Worm (Caenorhabditis elegans) whole organism, young adult: Measurements from ENCODE around the gene col-71.

Experiments
- B0261.1 ChIP-seq: sonication (generic microtip); optimal IDR thresholded peaks from 2 replicates; lab custom pipeline; 2016; ENCODE audit warnings: mild to moderate bottlenecking, missing genetic modification characterization, moderate library complexity, missing compliant biosample characterization
- F22D6.2 ChIP-seq: sonication (generic microtip); optimal IDR thresholded peaks from 2 replicates; lab custom pipeline; 2016; ENCODE audit warnings: mild to moderate bottlenecking, missing genetic modification characterization, missing compliant biosample characterization
- F23B12.7 ChIP-seq: sonication (generic microtip); optimal IDR thresholded peaks from 2 replicates; lab custom pipeline; 2017; ENCODE audit warnings: missing genetic modification characterization, mild to moderate bottlenecking, missing compliant biosample characterization, antibody characterized with exemption, moderate library complexity; ENCODE audit not compliant: insufficient read depth
- F37B4.10 ChIP-seq: fragments of 200-800 bp; sonication (Bioruptor generic); IDR thresholded peaks from 2 replicates; pipeline ENCODE4 v1.3.6; 2022; ENCODE audit warnings: missing genetic modification characterization, missing compliant biosample characterization
- F57A8.1 ChIP-seq: fragments of 200-800 bp; sonication (Bioruptor generic); optimal IDR thresholded peaks from 2 replicates; lab custom pipeline; 2018; ENCODE audit warnings: mild to moderate bottlenecking, missing genetic modification characterization, moderate library complexity, missing compliant biosample characterization
- K12H6.12 ChIP-seq: fragments of 200-800 bp; sonication (Bioruptor generic); optimal IDR thresholded peaks from 2 replicates; lab custom pipeline; 2018; ENCODE audit warnings: mild to moderate bottlenecking, missing genetic modification characterization, missing compliant biosample characterization
- Y53G8AR.9 ChIP-seq: fragments of 200-800 bp; sonication (Bioruptor generic); conservative IDR thresholded peaks from 2 replicates; pipeline ENCODE4 v1.3.6; 2022; ENCODE audit warnings: missing genetic modification reagents, missing genetic modification characterization, missing compliant biosample characterization
- Y56A3A.18 ChIP-seq: fragments of 200-800 bp; sonication (Bioruptor generic); IDR thresholded peaks from 2 replicates; pipeline ENCODE4 v1.3.6; 2022; ENCODE audit warnings: missing genetic modification reagents, missing genetic modification characterization, missing compliant biosample characterization
- Y95B8A.8 ChIP-seq: fragments of 200-800 bp; sonication (Bioruptor generic); IDR thresholded peaks from 2 replicates; pipeline ENCODE4 v1.3.6; 2022; ENCODE audit warnings: missing genetic modification reagents, missing genetic modification characterization, missing compliant biosample characterization
- ama-1 ChIP-seq, 3 experiments: fragments of 150-350 bp in 1 of 3; sonication (generic microtip) in 2 of 3; optimal IDR thresholded peaks; 2 replicates each; lab custom pipeline; 2014 to 2018; ENCODE audit warnings: missing biosample characterization in 2 of 3, missing genetic modification characterization in 2 of 3, missing genetic modification reagents in 2 of 3
- athp-1 ChIP-seq: sonication (generic microtip); optimal IDR thresholded peaks from 2 replicates; lab custom pipeline; 2017; ENCODE audit warnings: mild to moderate bottlenecking, missing genetic modification characterization, missing compliant biosample characterization
- attf-5 ChIP-seq: fragments of 200-800 bp; sonication (Bioruptor generic); optimal IDR thresholded peaks from 2 replicates; lab custom pipeline; 2018; ENCODE audit warnings: mild to moderate bottlenecking, missing genetic modification characterization, missing compliant biosample characterization
- bed-1 ChIP-seq: fragments of 200-800 bp; sonication (Bioruptor generic); IDR thresholded peaks from 2 replicates; pipeline ENCODE4 v1.3.6; 2022; ENCODE audit warnings: missing genetic modification reagents, missing genetic modification characterization, missing compliant biosample characterization
- ccch-3 ChIP-seq: fragments of 200-800 bp; sonication (Bioruptor generic); optimal IDR thresholded peaks from 2 replicates; lab custom pipeline; 2018; ENCODE audit warnings: mild to moderate bottlenecking, missing genetic modification characterization, missing compliant biosample characterization
- cebp-1 ChIP-seq, 2 experiments: fragments of 200-800 bp in 1 of 2; sonication (Bioruptor generic) in 1 of 2; sonication (generic microtip) in 1 of 2; IDR thresholded peaks in 1 of 2; optimal IDR thresholded peaks in 1 of 2; 2 replicates each; pipeline versions ENCODE4 v1.3.6 to Lab custom; 2017 to 2022; ENCODE audit warnings: missing compliant biosample characterization in 2 of 2, missing genetic modification characterization in 2 of 2, mild to moderate bottlenecking in 1 of 2, missing genetic modification reagents in 1 of 2, moderate library complexity in 1 of 2
- cebp-2 ChIP-seq: fragments of 200-800 bp; sonication (Bioruptor generic); IDR thresholded peaks from 2 replicates; pipeline ENCODE4 v1.3.6; 2022; ENCODE audit warnings: missing genetic modification characterization, missing compliant biosample characterization
- ceh-100 ChIP-seq: fragments of 200-800 bp; sonication (Bioruptor generic); IDR thresholded peaks from 2 replicates; pipeline ENCODE4 v1.3.6; 2022; ENCODE audit warnings: missing genetic modification reagents, missing genetic modification characterization, missing compliant biosample characterization
- ceh-40 ChIP-seq: fragments of 200-800 bp; sonication (Bioruptor generic); IDR thresholded peaks from 2 replicates; pipeline ENCODE4 v1.3.6; 2022; ENCODE audit warnings: missing genetic modification characterization, missing compliant biosample characterization
- chd-7 ChIP-seq: sonication (generic microtip); optimal IDR thresholded peaks from 2 replicates; lab custom pipeline; 2016; ENCODE audit warnings: mild to moderate bottlenecking, missing genetic modification characterization, moderate library complexity, missing compliant biosample characterization
- dox-1 ChIP-seq: fragments of 200-800 bp; sonication (Bioruptor generic); IDR thresholded peaks from 2 replicates; pipeline ENCODE4 v1.3.6; 2022; ENCODE audit warnings: missing genetic modification reagents, missing genetic modification characterization, missing compliant biosample characterization
- egl-44 ChIP-seq: fragments of 200-800 bp; sonication (Bioruptor generic); IDR thresholded peaks from 2 replicates; pipeline ENCODE4 v1.3.6; 2022; ENCODE audit warnings: missing genetic modification reagents, missing genetic modification characterization, missing compliant biosample characterization
- egrh-3 ChIP-seq: fragments of 200-800 bp; sonication (Bioruptor generic); IDR thresholded peaks from 2 replicates; pipeline ENCODE4 v1.3.6; 2022; ENCODE audit warnings: missing genetic modification reagents, missing genetic modification characterization, missing compliant biosample characterization
- ets-4 ChIP-seq: fragments of 200-800 bp; sonication (Bioruptor generic); optimal IDR thresholded peaks from 2 replicates; lab custom pipeline; 2018; ENCODE audit warnings: mild to moderate bottlenecking, missing genetic modification characterization, missing compliant biosample characterization
- him-1 ChIP-seq: sonication (generic microtip); optimal IDR thresholded peaks from 2 replicates; lab custom pipeline; 2016; ENCODE audit warnings: missing genotype, missing genetic modification reagents, missing genetic modification characterization, missing compliant biosample characterization
- hlh-12 ChIP-seq: sonication (generic microtip); optimal IDR thresholded peaks from 2 replicates; lab custom pipeline; 2016; ENCODE audit warnings: missing genetic modification characterization, missing compliant biosample characterization
- hrde-1 ChIP-seq: sonication (generic microtip); optimal IDR thresholded peaks from 2 replicates; lab custom pipeline; 2016; ENCODE audit warnings: missing genetic modification characterization, mild to moderate bottlenecking, missing compliant biosample characterization, moderate library complexity, missing genotype, missing genetic modification reagents, borderline replicate concordance
- lag-1 ChIP-seq: fragments of 200-800 bp; sonication (Bioruptor generic); IDR thresholded peaks from 2 replicates; pipeline ENCODE4 v1.3.6; 2022; ENCODE audit warnings: missing genetic modification reagents, missing genetic modification characterization, missing compliant biosample characterization
- lin-35 ChIP-seq, 3 experiments: fragments of 150-350 bp in 2 of 3; sonication (generic microtip) in 1 of 3; optimal IDR thresholded peaks; 2 replicates each; lab custom pipeline; 2014 to 2018; ENCODE audit warnings: missing biosample characterization in 3 of 3, missing genetic modification characterization in 3 of 3, missing genetic modification reagents in 3 of 3
- lin-54 ChIP-seq: fragments of 200-800 bp; sonication (Bioruptor generic); optimal IDR thresholded peaks from 2 replicates; lab custom pipeline; 2018; ENCODE audit warnings: mild to moderate bottlenecking, missing genetic modification characterization, missing compliant biosample characterization
- madf-10 ChIP-seq: sonication (generic microtip); optimal IDR thresholded peaks from 2 replicates; lab custom pipeline; 2016; ENCODE audit warnings: mild to moderate bottlenecking, missing genetic modification characterization, missing compliant biosample characterization
- madf-3 ChIP-seq: fragments of 200-800 bp; sonication (Bioruptor generic); IDR thresholded peaks from 2 replicates; pipeline ENCODE4 v1.3.6; 2022; ENCODE audit warnings: missing genetic modification reagents, missing genetic modification characterization, missing compliant biosample characterization
- mcd-1 ChIP-seq: fragments of 200-800 bp; sonication (Bioruptor generic); IDR thresholded peaks from 2 replicates; pipeline ENCODE4 v1.3.6; 2022; ENCODE audit warnings: missing genetic modification reagents, missing genetic modification characterization, missing compliant biosample characterization
- mel-28 ChIP-seq: sonication (generic microtip); optimal IDR thresholded peaks from 2 replicates; lab custom pipeline; 2016; ENCODE audit warnings: borderline replicate concordance, mild to moderate bottlenecking, missing genetic modification characterization, missing compliant biosample characterization
- mes-4 ChIP-seq: sonication (generic microtip); optimal IDR thresholded peaks from 2 replicates; lab custom pipeline; 2016; ENCODE audit warnings: missing genotype, missing genetic modification characterization, missing compliant biosample characterization
- nfya-1 ChIP-seq: sonication (generic microtip); optimal IDR thresholded peaks from 2 replicates; lab custom pipeline; 2017; ENCODE audit warnings: antibody characterized with exemption, missing compliant biosample characterization, missing genetic modification characterization, borderline replicate concordance; ENCODE audit not compliant: insufficient read depth
- nfya-2 ChIP-seq: fragments of 200-800 bp; sonication (Bioruptor generic); IDR thresholded peaks from 2 replicates; pipeline ENCODE4 v1.3.6; 2022; ENCODE audit warnings: missing genetic modification reagents, missing genetic modification characterization, missing compliant biosample characterization
- nhr-80 ChIP-seq: sonication (generic microtip); optimal IDR thresholded peaks from 2 replicates; lab custom pipeline; 2016; ENCODE audit warnings: missing genetic modification characterization, missing compliant biosample characterization
- pbrm-1 ChIP-seq: fragments of 200-800 bp; sonication (Bioruptor generic); IDR thresholded peaks from 2 replicates; pipeline ENCODE4 v1.3.6; 2022; ENCODE audit warnings: missing genetic modification reagents, missing genetic modification characterization, missing compliant biosample characterization
- rcor-1 ChIP-seq: fragments of 200-800 bp; sonication (Bioruptor generic); IDR thresholded peaks from 2 replicates; pipeline ENCODE4 v1.3.6; 2022; ENCODE audit warnings: missing genetic modification reagents, missing genetic modification characterization, missing compliant biosample characterization
- sdz-38 ChIP-seq: sonication (generic microtip); optimal IDR thresholded peaks from 2 replicates; lab custom pipeline; 2016; ENCODE audit warnings: missing genotype, missing genetic modification characterization, missing compliant biosample characterization
- snpc-1.1 ChIP-seq: sonication (generic microtip); optimal IDR thresholded peaks from 2 replicates; lab custom pipeline; 2017; ENCODE audit warnings: missing genetic modification characterization, mild to moderate bottlenecking, missing compliant biosample characterization, antibody characterized with exemption, moderate library complexity, missing genotype, missing genetic modification reagents; ENCODE audit not compliant: insufficient read depth
- sptf-2 ChIP-seq: fragments of 200-800 bp; sonication (Bioruptor generic); optimal IDR thresholded peaks from 2 replicates; lab custom pipeline; 2018; ENCODE audit warnings: mild to moderate bottlenecking, missing genetic modification characterization, missing compliant biosample characterization
- tbp1 ChIP-seq: fragments of 200-800 bp; sonication (Bioruptor generic); optimal IDR thresholded peaks from 2 replicates; lab custom pipeline; 2018; ENCODE audit warnings: mild to moderate bottlenecking, missing genetic modification characterization, missing compliant biosample characterization
- tlf-1 ChIP-seq: fragments of 200-800 bp; sonication (Bioruptor generic); optimal IDR thresholded peaks from 2 replicates; lab custom pipeline; 2018; ENCODE audit warnings: mild to moderate bottlenecking, missing genetic modification characterization, missing compliant biosample characterization
- zim-3 ChIP-seq: sonication (generic microtip); optimal IDR thresholded peaks from 2 replicates; lab custom pipeline; 2017; ENCODE audit warnings: mild to moderate bottlenecking, missing genetic modification characterization, moderate library complexity, missing compliant biosample characterization
- ztf-22 ChIP-seq: fragments of 200-800 bp; sonication (Bioruptor generic); optimal IDR thresholded peaks from 2 replicates; lab custom pipeline; 2018; ENCODE audit warnings: mild to moderate bottlenecking, missing genetic modification characterization, moderate library complexity, missing compliant biosample characterization

The col-71 gene

DNA sequence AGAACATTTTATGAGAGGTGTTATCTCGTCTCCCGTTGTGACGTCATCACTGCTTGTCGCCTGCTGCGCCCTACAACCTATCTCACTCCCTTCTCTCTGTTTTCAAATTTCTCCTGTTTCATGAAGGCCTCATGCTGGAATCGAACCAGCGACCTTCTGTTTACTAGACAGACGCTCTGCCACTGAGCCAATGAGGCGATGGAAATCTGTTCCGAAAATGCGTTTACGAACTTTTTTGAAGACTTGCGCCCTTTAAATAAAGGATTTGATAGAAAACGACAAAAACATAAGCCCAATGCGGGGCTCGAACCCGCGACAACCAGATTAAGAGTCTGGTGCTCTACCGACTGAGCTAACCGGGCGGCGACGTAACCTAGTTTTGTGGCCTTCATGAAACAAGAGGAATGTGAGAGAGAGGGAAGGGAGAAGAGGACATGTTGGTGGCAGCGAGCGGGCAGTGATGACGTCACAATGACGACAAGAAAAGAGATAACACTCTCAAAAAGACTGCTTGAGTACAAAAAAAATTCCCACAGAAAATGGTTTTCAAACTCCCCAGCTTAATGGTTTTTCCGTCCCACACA is 16.7 kb upstream of the col-71 start, which contains the start of gene clec-126:
clec-126 (plus strand) TSS at position 534 of the 584 bp plus-strand sequence.
- TF ChIP-seq madf-10, result peak; percentile 87
- peak; percentile 69 for TF ChIP-seq nhr-80 (tag; lab: Kevin White, UChicago)
- TF ChIP-seq zim-3 (tag; lab: Kevin White, UChicago), result peak; percentile 46
- peak; percentile 50 for TF ChIP-seq ccch-3 (GFP tag; lab: Kevin White, UChicago)
- TF ChIP-seq snpc-1.1 (tag; lab: Kevin White, UChicago), result peak; percentile 73
- TF ChIP-seq ets-4 (GFP tag; lab: Kevin White, UChicago), result peak; percentile 12
- no peak for TF ChIP-seq nfya-1 (tag; lab: Kevin White, UChicago)
- no peak for TF ChIP-seq mel-28 (tag; lab: Kevin White, UChicago)
- peak in 1 of 3 experiments; percentile 58 for TF ChIP-seq lin-35 (GFP tag; optimal IDR thresholded peaks at IDR 0.05; lab: Kevin White, UChicago)
- peak; percentile 54 for TF ChIP-seq F57A8.1 (GFP tag; lab: Kevin White, UChicago)
- TF ChIP-seq tlf-1 (GFP tag; lab: Kevin White, UChicago), result peak; percentile 77
- peak; percentile 72 for TF ChIP-seq F22D6.2 (tag; lab: Kevin White, UChicago)
- peak; percentile 59 for TF ChIP-seq chd-7
- TF ChIP-seq egrh-3 (GFP tag; lab: Robert Waterston, UW), result peak; percentile 54
- peak; percentile 79 for TF ChIP-seq pbrm-1 (GFP tag; lab: Robert Waterston, UW)
- TF ChIP-seq Y56A3A.18 (GFP tag; lab: Robert Waterston, UW), result peak; percentile 73; the same call in 1 of the 2 replicates
- TF ChIP-seq ztf-22 (GFP tag; lab: Kevin White, UChicago), result peak; percentile 56
- peak; percentile 59; the same call in 1 of the 2 replicates for TF ChIP-seq Y53G8AR.9
- peak; percentile 76 for TF ChIP-seq F23B12.7 (tag; lab: Kevin White, UChicago)
- peak; percentile 49 for TF ChIP-seq ceh-100 (GFP tag; lab: Robert Waterston, UW)
- peak; percentile 62 for TF ChIP-seq K12H6.12
- TF ChIP-seq lag-1 (GFP tag; lab: Robert Waterston, UW), result no peak
- no peak for TF ChIP-seq cebp-2 (GFP tag; lab: Robert Waterston, UW)
- peak; percentile 56 for TF ChIP-seq hrde-1
- TF ChIP-seq tbp1 (GFP tag; lab: Kevin White, UChicago), result peak; percentile 92
- TF ChIP-seq dox-1 (GFP tag; lab: Robert Waterston, UW), result peak; percentile 89
- peak; percentile 77 for TF ChIP-seq mes-4
- TF ChIP-seq madf-3, result peak; percentile 16; the same call in 1 of the 2 replicates
- peak; percentile 75 for TF ChIP-seq lin-54 (GFP tag; lab: Kevin White, UChicago)
- TF ChIP-seq B0261.1 (tag; lab: Kevin White, UChicago), result peak; percentile 97
- peak; percentile 73 for TF ChIP-seq egl-44
- TF ChIP-seq mcd-1 (GFP tag; lab: Robert Waterston, UW), result peak; percentile 84
- TF ChIP-seq ceh-40 (GFP tag; lab: Robert Waterston, UW), result no peak
- peak; percentile 59; the same call in 1 of the 2 replicates for TF ChIP-seq rcor-1 (GFP tag; lab: Robert Waterston, UW)
- TF ChIP-seq hlh-12 (tag; lab: Kevin White, UChicago), result peak; percentile 29
- TF ChIP-seq F37B4.10, result 0 out of 2 replicates have a peak, but pooled peaks have one; percentile 10
- TF ChIP-seq ama-1 (optimal IDR thresholded peaks at IDR 0.05; lab: Kevin White, UChicago), result no peak
- peak; percentile 30 to 71 for TF ChIP-seq ama-1 (GFP tag; optimal IDR thresholded peaks at IDR 0.05; lab: Kevin White, UChicago)
- TF ChIP-seq cebp-1 (GFP tag; IDR thresholded peaks at IDR 0.05; lab: Robert Waterston, UW), result no peak
- TF ChIP-seq cebp-1 (tag; optimal IDR thresholded peaks at IDR 0.05; lab: Kevin White, UChicago), result peak; percentile 77
- 0 out of 2 replicates have a peak, but pooled peaks have one; percentile 21 for TF ChIP-seq Y95B8A.8
- peak; percentile 28 for TF ChIP-seq sptf-2 (GFP tag; lab: Kevin White, UChicago)
- no peak for TF ChIP-seq sdz-38
- TF ChIP-seq nfya-2, result no peak
- TF ChIP-seq bed-1 (GFP tag; lab: Robert Waterston, UW), result no peak
- peak; percentile 87 for TF ChIP-seq him-1 (tag; lab: Kevin White, UChicago)
- TF ChIP-seq attf-5 (GFP tag; lab: Kevin White, UChicago), result peak; percentile 80
- peak; percentile 87 for TF ChIP-seq athp-1 (tag; lab: Kevin White, UChicago)
